Worm (Caenorhabditis elegans): ENCODE data around the gene ZK643.5.

DNA sequence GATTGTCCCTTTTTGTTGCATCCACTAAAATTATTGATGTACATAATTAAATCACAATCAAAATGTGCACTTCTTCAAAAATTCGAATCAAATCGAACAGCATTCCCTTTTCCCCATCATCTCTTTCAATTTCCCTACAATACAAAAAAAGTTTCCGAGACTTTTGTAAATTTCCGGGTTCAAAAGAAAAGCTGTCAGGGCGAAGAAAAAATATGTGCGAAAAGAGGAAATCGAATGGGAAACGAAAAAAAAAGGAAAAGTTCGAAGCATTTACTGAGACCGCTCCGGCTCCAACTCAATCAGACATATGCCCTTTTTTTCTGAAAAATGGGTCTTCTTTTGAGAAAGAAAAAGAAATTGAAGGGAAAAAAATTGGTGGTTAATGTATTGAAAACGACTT is 6.8 kb downstream of the ZK643.5 start:
- no peak for TF ChIP-seq elt-1 (tag; optimal IDR thresholded peaks at IDR 0.05)
- no peak for TF ChIP-seq nhr-23 (tag; optimal IDR thresholded peaks at IDR 0.05)
- TF ChIP-seq mab-5 (tag; optimal IDR thresholded peaks at IDR 0.05): no peak
- TF ChIP-seq lin-13 (GFP tag; optimal IDR thresholded peaks at IDR 0.05): no peak
- no peak for TF ChIP-seq unc-62 (GFP tag; optimal IDR thresholded peaks at IDR 0.05)
- no peak for TF ChIP-seq ZK546.5 (tag; optimal IDR thresholded peaks at IDR 0.05)
- no peak for TF ChIP-seq ama-1 (optimal IDR thresholded peaks at IDR 0.05)
- TF ChIP-seq lin-39 (tag; optimal IDR thresholded peaks at IDR 0.05): no peak
- no peak for TF ChIP-seq sma-3 (GFP tag; optimal IDR thresholded peaks at IDR 0.05)

All from whole organism, L2 larva.